Fruit fly (Drosophila melanogaster): ENCODE results near the gene Rrp6.

Rrp6 gene

dm6 chr3R:14844743-14845142, 41.3 kb downstream of the Rrp6 start, which contains the start of gene CG3610:
Gene CG3610, plus strand, starts transcription at chr3R:14845043.
- TF ChIP-seq cnc (optimal IDR thresholded peaks at IDR 0.05) (no peak), Clk (GFP tag; optimal IDR thresholded peaks at IDR 0.05) (no peak), CG1620 (GFP tag; optimal IDR thresholded peaks at IDR 0.05) (no peak), tj (GFP tag; optimal IDR thresholded peaks at IDR 0.05) (no peak), CG11617 (GFP tag; optimal IDR thresholded peaks at IDR 0.05) (no peak), CG7045 (GFP tag; optimal IDR thresholded peaks at IDR 0.05) (no peak), pad (GFP tag; optimal IDR thresholded peaks at IDR 0.05) (no peak), CG14711 (tag; optimal IDR thresholded peaks at IDR 0.05) (no peak)

Measured in whole organism, adult.